Worm (Caenorhabditis elegans) whole organism, young adult: Measurements from ENCODE around the gene K06H7.7.

ENCODE experiments used
- B0019.2 ChIP-seq: fragments of 200-800 bp; sonication (Bioruptor generic); conservative IDR thresholded peaks from 2 replicates; pipeline ENCODE4 v1.3.6; 2022; ENCODE audit warnings: missing genetic modification reagents, missing genetic modification characterization, missing compliant biosample characterization
- C17E4.6 ChIP-seq: fragments of 200-800 bp; sonication (Bioruptor generic); IDR thresholded peaks from 2 replicates; pipeline ENCODE4 v1.3.6; 2022; ENCODE audit warnings: missing genetic modification reagents, missing genetic modification characterization, missing compliant biosample characterization
- D2030.7 ChIP-seq: fragments of 200-800 bp; sonication (Bioruptor generic); IDR thresholded peaks from 2 replicates; pipeline ENCODE4 v1.3.6; 2022; ENCODE audit warnings: missing genetic modification reagents, missing genetic modification characterization, missing compliant biosample characterization
- F23B12.7 ChIP-seq: sonication (generic microtip); optimal IDR thresholded peaks from 2 replicates; lab custom pipeline; 2017; ENCODE audit warnings: missing genetic modification characterization, mild to moderate bottlenecking, missing compliant biosample characterization, antibody characterized with exemption, moderate library complexity; ENCODE audit not compliant: insufficient read depth
- F55B11.4 ChIP-seq: sonication (generic microtip); optimal IDR thresholded peaks from 2 replicates; lab custom pipeline; 2016; ENCODE audit warnings: missing compliant biosample characterization, missing genetic modification characterization, borderline replicate concordance; ENCODE audit not compliant: insufficient read depth
- K11D2.4 ChIP-seq: fragments of 200-800 bp; sonication (Bioruptor generic); IDR thresholded peaks from 2 replicates; pipeline ENCODE4 v1.3.6; 2022; ENCODE audit warnings: missing genetic modification reagents, missing genetic modification characterization, missing compliant biosample characterization
- K12H6.12 ChIP-seq: fragments of 200-800 bp; sonication (Bioruptor generic); optimal IDR thresholded peaks from 2 replicates; lab custom pipeline; 2018; ENCODE audit warnings: mild to moderate bottlenecking, missing genetic modification characterization, missing compliant biosample characterization
- T07F8.4 ChIP-seq: sonication (generic microtip); optimal IDR thresholded peaks from 2 replicates; lab custom pipeline; 2016; ENCODE audit warnings: mild to moderate bottlenecking, missing genetic modification characterization, moderate library complexity, missing compliant biosample characterization
- ama-1 ChIP-seq, 3 experiments: fragments of 150-350 bp in 1 of 3; sonication (generic microtip) in 2 of 3; optimal IDR thresholded peaks; 2 replicates each; lab custom pipeline; 2014 to 2018; ENCODE audit warnings: missing biosample characterization in 2 of 3, missing genetic modification characterization in 2 of 3, missing genetic modification reagents in 2 of 3
- aptf-2 ChIP-seq: fragments of 200-800 bp; sonication (Bioruptor generic); conservative IDR thresholded peaks from 2 replicates; pipeline ENCODE4 v1.3.6; 2022; ENCODE audit warnings: missing genetic modification reagents, missing genetic modification characterization, missing compliant biosample characterization
- aptf-3 ChIP-seq: fragments of 200-800 bp; sonication (Bioruptor generic); IDR thresholded peaks from 2 replicates; pipeline ENCODE4 v1.3.6; 2022; ENCODE audit warnings: missing genetic modification characterization, missing compliant biosample characterization
- athp-1 ChIP-seq: sonication (generic microtip); optimal IDR thresholded peaks from 2 replicates; lab custom pipeline; 2017; ENCODE audit warnings: mild to moderate bottlenecking, missing genetic modification characterization, missing compliant biosample characterization
- attf-3 ChIP-seq: fragments of 200-800 bp; sonication (Bioruptor generic); conservative IDR thresholded peaks from 2 replicates; pipeline ENCODE4 v1.3.6; 2022; ENCODE audit warnings: missing genetic modification reagents, missing genetic modification characterization, missing compliant biosample characterization
- ceh-27 ChIP-seq: fragments of 200-800 bp; sonication (Bioruptor generic); optimal IDR thresholded peaks from 2 replicates; lab custom pipeline; 2018; ENCODE audit warnings: mild to moderate bottlenecking, missing genetic modification characterization, moderate library complexity, missing compliant biosample characterization
- dpff-1 ChIP-seq: sonication (generic microtip); optimal IDR thresholded peaks from 2 replicates; lab custom pipeline; 2017; ENCODE audit warnings: mild to moderate bottlenecking, missing genetic modification characterization, missing compliant biosample characterization
- dpl-1 ChIP-seq: fragments of 150-350 bp; optimal IDR thresholded peaks from 2 replicates; lab custom pipeline; 2014; ENCODE audit warnings: missing biosample characterization, missing genetic modification reagents, missing genetic modification characterization
- egl-18 ChIP-seq: fragments of 200-800 bp; sonication (Bioruptor generic); IDR thresholded peaks from 2 replicates; pipeline ENCODE4 v1.3.6; 2022; ENCODE audit warnings: missing genetic modification reagents, missing genetic modification characterization, missing compliant biosample characterization
- ets-4 ChIP-seq: fragments of 200-800 bp; sonication (Bioruptor generic); optimal IDR thresholded peaks from 2 replicates; lab custom pipeline; 2018; ENCODE audit warnings: mild to moderate bottlenecking, missing genetic modification characterization, missing compliant biosample characterization
- hmg-1.2 ChIP-seq: fragments of 200-800 bp; sonication (Bioruptor generic); IDR thresholded peaks from 2 replicates; pipeline ENCODE4 v1.3.6; 2022; ENCODE audit warnings: missing genetic modification reagents, missing genetic modification characterization, missing compliant biosample characterization
- hmg-20 ChIP-seq: fragments of 200-800 bp; sonication (Bioruptor generic); IDR thresholded peaks from 2 replicates; pipeline ENCODE4 v1.3.6; 2022; ENCODE audit warnings: missing genetic modification reagents, missing genetic modification characterization, missing compliant biosample characterization
- hrde-1 ChIP-seq: sonication (generic microtip); optimal IDR thresholded peaks from 2 replicates; lab custom pipeline; 2016; ENCODE audit warnings: missing genetic modification characterization, mild to moderate bottlenecking, missing compliant biosample characterization, moderate library complexity, missing genotype, missing genetic modification reagents, borderline replicate concordance
- let-607 ChIP-seq, 2 experiments: fragments of 200-800 bp in 1 of 2; sonication (Bioruptor generic) in 1 of 2; sonication (generic microtip) in 1 of 2; optimal IDR thresholded peaks; 2 replicates each; lab custom pipeline; 2016 to 2018; ENCODE audit warnings: mild to moderate bottlenecking in 2 of 2, missing compliant biosample characterization in 2 of 2, missing genetic modification characterization in 2 of 2, moderate library complexity in 2 of 2, missing genotype in 1 of 2
- lin-35 ChIP-seq, 3 experiments: fragments of 150-350 bp in 2 of 3; sonication (generic microtip) in 1 of 3; optimal IDR thresholded peaks; 2 replicates each; lab custom pipeline; 2014 to 2018; ENCODE audit warnings: missing biosample characterization in 3 of 3, missing genetic modification characterization in 3 of 3, missing genetic modification reagents in 3 of 3
- lin-40 ChIP-seq: sonication (generic microtip); optimal IDR thresholded peaks from 2 replicates; lab custom pipeline; 2016; ENCODE audit warnings: missing genetic modification characterization, mild to moderate bottlenecking, missing compliant biosample characterization, missing genotype, missing genetic modification reagents
- lir-1 ChIP-seq: fragments of 200-800 bp; sonication (Bioruptor generic); conservative IDR thresholded peaks from 2 replicates; pipeline ENCODE4 v1.3.6; 2022; ENCODE audit warnings: missing genetic modification reagents, missing genetic modification characterization, missing compliant biosample characterization
- lsl-1 ChIP-seq: fragments of 200-800 bp; sonication (Bioruptor generic); optimal IDR thresholded peaks from 2 replicates; lab custom pipeline; 2018; ENCODE audit warnings: mild to moderate bottlenecking, missing genetic modification characterization, moderate library complexity, missing compliant biosample characterization
- madf-6 ChIP-seq: fragments of 200-800 bp; sonication (Bioruptor generic); IDR thresholded peaks from 2 replicates; pipeline ENCODE4 v1.3.6; 2022; ENCODE audit warnings: missing genetic modification reagents, missing genetic modification characterization, missing compliant biosample characterization
- madf-8 ChIP-seq: fragments of 200-800 bp; sonication (Bioruptor generic); conservative IDR thresholded peaks from 2 replicates; pipeline ENCODE4 v1.3.6; 2022; ENCODE audit warnings: missing genetic modification reagents, missing genetic modification characterization, missing compliant biosample characterization
- mcd-1 ChIP-seq: fragments of 200-800 bp; sonication (Bioruptor generic); IDR thresholded peaks from 2 replicates; pipeline ENCODE4 v1.3.6; 2022; ENCODE audit warnings: missing genetic modification reagents, missing genetic modification characterization, missing compliant biosample characterization
- mel-28 ChIP-seq: sonication (generic microtip); optimal IDR thresholded peaks from 2 replicates; lab custom pipeline; 2016; ENCODE audit warnings: borderline replicate concordance, mild to moderate bottlenecking, missing genetic modification characterization, missing compliant biosample characterization
- nfyb-1 ChIP-seq: fragments of 200-800 bp; sonication (Bioruptor generic); IDR thresholded peaks from 2 replicates; pipeline ENCODE4 v1.3.6; 2022; ENCODE audit warnings: missing genetic modification reagents, missing genetic modification characterization, missing compliant biosample characterization
- nhr-27 ChIP-seq: fragments of 200-800 bp; sonication (Bioruptor generic); optimal IDR thresholded peaks from 2 replicates; lab custom pipeline; 2018; ENCODE audit warnings: mild to moderate bottlenecking, missing genetic modification characterization, moderate library complexity, missing compliant biosample characterization
- pbrm-1 ChIP-seq: fragments of 200-800 bp; sonication (Bioruptor generic); IDR thresholded peaks from 2 replicates; pipeline ENCODE4 v1.3.6; 2022; ENCODE audit warnings: missing genetic modification reagents, missing genetic modification characterization, missing compliant biosample characterization
- snpc-3.4 ChIP-seq: sonication (generic microtip); optimal IDR thresholded peaks from 2 replicates; lab custom pipeline; 2017; ENCODE audit warnings: missing genetic modification characterization, mild to moderate bottlenecking, missing compliant biosample characterization, antibody characterized with exemption, moderate library complexity, missing genotype, missing genetic modification reagents
- somi-1 ChIP-seq: fragments of 200-800 bp; sonication (Bioruptor generic); optimal IDR thresholded peaks from 2 replicates; lab custom pipeline; 2018; ENCODE audit warnings: mild to moderate bottlenecking, missing genetic modification characterization, missing compliant biosample characterization
- sptf-2 ChIP-seq: fragments of 200-800 bp; sonication (Bioruptor generic); optimal IDR thresholded peaks from 2 replicates; lab custom pipeline; 2018; ENCODE audit warnings: mild to moderate bottlenecking, missing genetic modification characterization, missing compliant biosample characterization
- tbx-9 ChIP-seq: sonication (generic microtip); optimal IDR thresholded peaks from 2 replicates; lab custom pipeline; 2016; ENCODE audit warnings: borderline replicate concordance, missing genetic modification characterization, inconsistent platforms, missing compliant biosample characterization
- tlf-1 ChIP-seq: fragments of 200-800 bp; sonication (Bioruptor generic); optimal IDR thresholded peaks from 2 replicates; lab custom pipeline; 2018; ENCODE audit warnings: mild to moderate bottlenecking, missing genetic modification characterization, missing compliant biosample characterization
- unc-130 ChIP-seq: sonication (generic microtip); optimal IDR thresholded peaks from 2 replicates; lab custom pipeline; 2016; ENCODE audit warnings: missing genetic modification reagents, missing genetic modification characterization, missing compliant biosample characterization
- xnd-1 ChIP-seq: sonication (generic microtip); optimal IDR thresholded peaks from 2 replicates; lab custom pipeline; 2016; ENCODE audit warnings: missing genotype, missing genetic modification reagents, missing genetic modification characterization, missing compliant biosample characterization
- zfh-2 ChIP-seq: fragments of 200-800 bp; sonication (Bioruptor generic); conservative IDR thresholded peaks from 2 replicates; pipeline ENCODE4 v1.3.6; 2022; ENCODE audit warnings: missing genetic modification reagents, missing genetic modification characterization, missing compliant biosample characterization
- zim-3 ChIP-seq: sonication (generic microtip); optimal IDR thresholded peaks from 2 replicates; lab custom pipeline; 2017; ENCODE audit warnings: mild to moderate bottlenecking, missing genetic modification characterization, moderate library complexity, missing compliant biosample characterization
- ztf-18 ChIP-seq: sonication (generic microtip); optimal IDR thresholded peaks from 2 replicates; lab custom pipeline; 2016; ENCODE audit warnings: missing genotype, mild to moderate bottlenecking, missing genetic modification characterization, missing compliant biosample characterization
- ztf-22 ChIP-seq: fragments of 200-800 bp; sonication (Bioruptor generic); optimal IDR thresholded peaks from 2 replicates; lab custom pipeline; 2018; ENCODE audit warnings: mild to moderate bottlenecking, missing genetic modification characterization, moderate library complexity, missing compliant biosample characterization
- ztf-25 ChIP-seq: fragments of 200-800 bp; sonication (Bioruptor generic); IDR thresholded peaks from 2 replicates; pipeline ENCODE4 v1.3.6; 2022; ENCODE audit warnings: missing genetic modification reagents, missing genetic modification characterization, missing compliant biosample characterization
- ztf-26 ChIP-seq: sonication (generic microtip); optimal IDR thresholded peaks from 2 replicates; lab custom pipeline; 2017; ENCODE audit warnings: missing genetic modification characterization, missing compliant biosample characterization

K06H7.7 gene

ce11 chrIII:8109459-8110057, 24.3 kb upstream of the K06H7.7 start (continued):
- peak; percentile 28; the same call in 1 of the 2 replicates for TF ChIP-seq madf-8
- TF ChIP-seq somi-1 (GFP tag; lab: Kevin White, UChicago) = no peak
- TF ChIP-seq lsl-1 = peak; percentile 57
- peak; percentile 39 for TF ChIP-seq sptf-2
- no peak for TF ChIP-seq aptf-2 (GFP tag; lab: Robert Waterston, UW)
- TF ChIP-seq D2030.7 (GFP tag; lab: Robert Waterston, UW) = peak; percentile 83
- TF ChIP-seq lir-1 = no peak
- peak; percentile 71 for TF ChIP-seq lin-40 (tag; lab: Kevin White, UChicago)
- TF ChIP-seq pbrm-1 (GFP tag; lab: Robert Waterston, UW) = peak; percentile 85
- peak; percentile 67 for TF ChIP-seq ztf-26 (tag; lab: Kevin White, UChicago)
- TF ChIP-seq T07F8.4 (tag; lab: Kevin White, UChicago) = peak; percentile 83
- TF ChIP-seq ztf-22 (GFP tag; lab: Kevin White, UChicago) = peak; percentile 14
- TF ChIP-seq madf-6 (GFP tag; lab: Robert Waterston, UW) = peak; percentile 72
- TF ChIP-seq zfh-2 (GFP tag; lab: Robert Waterston, UW) = peak; percentile 48; the same call in 1 of the 2 replicates
- peak; percentile 73 for TF ChIP-seq mcd-1 (GFP tag; lab: Robert Waterston, UW)
- TF ChIP-seq xnd-1 (tag; lab: Kevin White, UChicago) = no peak
- peak in 2 of 3 experiments; percentile 4 to 81 for TF ChIP-seq lin-35 (GFP tag; optimal IDR thresholded peaks at IDR 0.05; lab: Kevin White, UChicago)
- peak; percentile 12 for TF ChIP-seq dpl-1 (GFP tag; lab: Kevin White, UChicago)
- peak; percentile 39 to 67 for TF ChIP-seq let-607 (tag; optimal IDR thresholded peaks at IDR 0.05; lab: Kevin White, UChicago)
- TF ChIP-seq F55B11.4 (tag; lab: Kevin White, UChicago) = no peak
- TF ChIP-seq K12H6.12 (tag; lab: Kevin White, UChicago) = peak; percentile 66
- no peak for TF ChIP-seq tbx-9 (tag; lab: Kevin White, UChicago)
- 0 out of 2 replicates have a peak, but pooled peaks have one; percentile 46 for TF ChIP-seq B0019.2
- no peak for TF ChIP-seq aptf-3 (GFP tag; lab: Robert Waterston, UW)
- TF ChIP-seq athp-1 (tag; lab: Kevin White, UChicago) = peak; percentile 24
- peak; percentile 86 for TF ChIP-seq nfyb-1
- TF ChIP-seq nhr-27 (tag; lab: Kevin White, UChicago) = no peak
- TF ChIP-seq tlf-1 (GFP tag; lab: Kevin White, UChicago) = peak; percentile 33
- TF ChIP-seq mel-28 = no peak
- peak; percentile 42 for TF ChIP-seq unc-130 (GFP tag; lab: Kevin White, UChicago)
- TF ChIP-seq hmg-20 (GFP tag; lab: Robert Waterston, UW) = 0 out of 2 replicates have a peak, but pooled peaks have one; percentile 38
- peak; percentile 91 for TF ChIP-seq F23B12.7 (tag; lab: Kevin White, UChicago)
- peak; percentile 65 for TF ChIP-seq ets-4 (GFP tag; lab: Kevin White, UChicago)
- TF ChIP-seq zim-3 (tag; lab: Kevin White, UChicago) = peak; percentile 88
- no peak for TF ChIP-seq ama-1 (optimal IDR thresholded peaks at IDR 0.05; lab: Kevin White, UChicago)
- peak in 1 of 2 experiments; percentile 90 for TF ChIP-seq ama-1 (GFP tag; optimal IDR thresholded peaks at IDR 0.05; lab: Kevin White, UChicago)
- TF ChIP-seq egl-18 = no peak
- peak; percentile 83 for TF ChIP-seq ztf-25 (GFP tag; lab: Robert Waterston, UW)
- TF ChIP-seq hmg-1.2 = peak; percentile 78
- TF ChIP-seq ztf-18 (tag; lab: Kevin White, UChicago) = peak; percentile 77
- TF ChIP-seq ceh-27 (GFP tag; lab: Kevin White, UChicago) = peak; percentile 89
- peak; percentile 53; the same call in 1 of the 2 replicates for TF ChIP-seq C17E4.6 (GFP tag; lab: Robert Waterston, UW)
- TF ChIP-seq K11D2.4 (GFP tag; lab: Robert Waterston, UW) = peak; percentile 61
- peak; percentile 89 for TF ChIP-seq snpc-3.4
- TF ChIP-seq dpff-1 = no peak
- peak; percentile 64; the same call in 1 of the 2 replicates for TF ChIP-seq attf-3 (GFP tag; lab: Robert Waterston, UW)
- peak; percentile 84 for TF ChIP-seq hrde-1 (tag; lab: Kevin White, UChicago)
